Fruit fly (Drosophila melanogaster) whole organism, pupa: ENCODE measurements around the gene vri.

Experiments
- CG10348 ChIP-seq: fragments of 200-800 bp; sonication (Bioruptor generic); IDR thresholded peaks from 2 replicates; pipeline ENCODE4 v1.3.6; 2022; ENCODE audit warnings: missing biosample characterization, missing genetic modification characterization
- CG34367 ChIP-seq: fragments of 200-800 bp; sonication (Bioruptor generic); optimal IDR thresholded peaks from 2 replicates; lab custom pipeline; 2018; ENCODE audit warnings: missing biosample characterization, mild to moderate bottlenecking, missing genetic modification characterization
- CG4496 ChIP-seq: fragments of 200-800 bp; sonication (Bioruptor generic); IDR thresholded peaks from 3 replicates; pipeline ENCODE4 v1.3.6; 2022; ENCODE audit warnings: missing biosample characterization, missing genetic modification characterization
- CG8159 ChIP-seq: fragments of 200-800 bp; sonication (Bioruptor generic); optimal IDR thresholded peaks from 3 replicates; lab custom pipeline; 2018; ENCODE audit warnings: missing biosample characterization, mild to moderate bottlenecking, missing genetic modification characterization, moderate library complexity
- CG8301 ChIP-seq: fragments of 200-800 bp; sonication (Bioruptor generic); optimal IDR thresholded peaks from 2 replicates; lab custom pipeline; 2018; ENCODE audit warnings: missing biosample characterization, mild to moderate bottlenecking, missing genetic modification characterization
- CG9948 ChIP-seq: fragments of 200-800 bp; sonication (Bioruptor generic); optimal IDR thresholded peaks from 2 replicates; lab custom pipeline; 2018; ENCODE audit warnings: missing biosample characterization, mild to moderate bottlenecking, missing genetic modification characterization, moderate library complexity
- EcR ChIP-seq: fragments of 200-800 bp; sonication (Bioruptor generic); optimal IDR thresholded peaks from 3 replicates; lab custom pipeline; 2019; ENCODE audit warnings: missing biosample characterization, missing genetic modification characterization, mild to moderate bottlenecking, moderate library complexity, missing genetic modification reagents
- Ets98B ChIP-seq: fragments of 200-800 bp; sonication (Bioruptor generic); IDR thresholded peaks from 2 replicates; pipeline ENCODE4 v1.3.6; 2022; ENCODE audit warnings: missing biosample characterization, missing genetic modification characterization
- gl ChIP-seq: fragments of 200-800 bp; sonication (Bioruptor generic); optimal IDR thresholded peaks from 2 replicates; lab custom pipeline; 2018; ENCODE audit warnings: missing biosample characterization, mild to moderate bottlenecking, missing genetic modification characterization
- rn ChIP-seq: fragments of 200-800 bp; sonication (Bioruptor generic); IDR thresholded peaks from 2 replicates; pipeline ENCODE4 v1.3.6; 2022; ENCODE audit warnings: missing biosample characterization, missing genetic modification characterization

dm6 chr2L:5287599-5288261 is 1.0 kb upstream of the vri start:
- TF ChIP-seq EcR (GFP tag; lab: Kevin White, UChicago) (peak; percentile 100), gl (tag; lab: Kevin White, UChicago) (peak; percentile 88), Ets98B (GFP tag; lab: Robert Waterston, UW) (no peak), CG4496 (GFP tag; lab: Robert Waterston, UW) (peak; percentile 73), CG10348 (no peak), CG8301 (tag; lab: Kevin White, UChicago) (peak; percentile 74), CG9948 (peak; percentile 96), CG34367 (peak; percentile 95), CG8159 (tag; lab: Kevin White, UChicago) (peak; percentile 97), rn (GFP tag; lab: Robert Waterston, UW) (no peak)
